Worm (Caenorhabditis elegans): Measurements from ENCODE around the gene K12H6.5.

The K12H6.5 gene

ce11 chrII:2783380-2783779 is 42.6 kb downstream of the K12H6.5 start:
- TF ChIP-seq somi-1 (GFP tag; optimal IDR thresholded peaks at IDR 0.05) (no peak), zfh-2 (GFP tag; conservative IDR thresholded peaks at IDR 0.05) (peak; percentile 73), egrh-3 (GFP tag; IDR thresholded peaks at IDR 0.05) (peak; percentile 63; the same call in 1 of the 2 replicates), hmg-20 (GFP tag; IDR thresholded peaks at IDR 0.05) (no peak), madf-10 (tag; optimal IDR thresholded peaks at IDR 0.05) (no peak), C17E4.6 (GFP tag; IDR thresholded peaks at IDR 0.05) (no peak), attf-6 (GFP tag; IDR thresholded peaks at IDR 0.05) (no peak), egl-18 (GFP tag; IDR thresholded peaks at IDR 0.05) (no peak), ztf-18 (tag; optimal IDR thresholded peaks at IDR 0.05) (no peak)

DNA sequence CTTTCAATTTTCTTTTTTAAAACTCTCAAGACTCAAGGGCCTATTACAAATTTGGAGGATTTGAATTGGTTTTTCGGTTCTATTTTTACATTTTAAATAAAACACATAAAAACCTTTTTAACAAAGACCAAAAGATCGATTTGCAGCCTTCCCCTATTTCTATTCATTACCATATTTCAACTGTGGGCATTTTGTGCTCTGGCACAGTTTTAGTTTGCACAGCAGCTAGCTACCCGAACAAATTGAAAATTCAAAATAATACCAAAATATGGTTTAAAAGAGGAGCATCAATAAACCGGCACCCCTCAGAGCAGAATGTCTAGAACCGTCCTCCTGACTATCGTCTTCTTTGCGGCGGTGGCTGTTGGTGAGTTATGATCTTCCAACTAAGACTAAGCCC is 44.6 kb downstream of the K12H6.5 start, which contains the start of gene F08D12.2:
Gene F08D12.2 (plus strand): TSS at position 301 of the 400 bp plus-strand sequence.
- TF ChIP-seq madf-3 (GFP tag; IDR thresholded peaks at IDR 0.05) (no peak), nfya-1 (tag; optimal IDR thresholded peaks at IDR 0.05; ENCODE audit: borderline replicate concordance, insufficient read depth) (no peak), egl-18 (GFP tag; IDR thresholded peaks at IDR 0.05) (no peak), K12H6.12 (tag; optimal IDR thresholded peaks at IDR 0.05) (no peak), die-1 (tag; optimal IDR thresholded peaks at IDR 0.05) (no peak), hmg-20 (GFP tag; IDR thresholded peaks at IDR 0.05) (no peak), ceh-40 (GFP tag; IDR thresholded peaks at IDR 0.05) (no peak), lsy-27 (tag; optimal IDR thresholded peaks at IDR 0.05; ENCODE audit: borderline replicate concordance, insufficient read depth) (no peak), nfyb-1 (GFP tag; IDR thresholded peaks at IDR 0.05) (no peak), rpc-1 (optimal IDR thresholded peaks at IDR 0.05) (no peak), rpc-1 (tag; optimal IDR thresholded peaks at IDR 0.05) (no peak), ztf-6 (GFP tag; IDR thresholded peaks at IDR 0.05) (no peak), egl-44 (GFP tag; IDR thresholded peaks at IDR 0.05) (no peak), F33H1.4 (GFP tag; IDR thresholded peaks at IDR 0.05) (no peak), hsf-1 (GFP tag; IDR thresholded peaks at IDR 0.05) (no peak), ZK185.1 (tag; optimal IDR thresholded peaks at IDR 0.05; ENCODE audit: poor library complexity, severe bottlenecking) (no peak), attf-5 (GFP tag; optimal IDR thresholded peaks at IDR 0.05) (no peak)

ce11 chrII:2780804-2781203 is 45.2 kb downstream of the K12H6.5 start:
- peak; percentile 50 for TF ChIP-seq zfh-2 (GFP tag; conservative IDR thresholded peaks at IDR 0.05)
- no peak for TF ChIP-seq sptf-2 (GFP tag; optimal IDR thresholded peaks at IDR 0.05)

DNA sequence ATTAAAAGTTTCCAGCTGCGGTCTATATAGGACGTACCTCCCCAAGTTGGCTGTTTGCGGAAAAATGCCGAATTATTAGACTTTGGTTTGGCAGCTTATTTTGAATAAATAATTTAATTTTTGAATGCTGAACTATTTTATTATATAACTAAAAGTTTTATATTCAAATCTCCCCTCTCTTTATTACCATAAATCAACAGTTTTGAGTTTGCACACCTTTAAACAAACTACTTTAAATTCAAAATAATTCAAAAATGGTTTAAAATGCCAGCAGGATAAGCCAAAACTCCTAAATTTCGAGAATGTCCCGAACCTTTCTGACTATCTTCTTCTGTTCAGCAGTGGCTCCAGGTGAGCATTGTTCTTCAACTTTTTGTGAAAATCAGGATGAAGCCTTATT is 46.7 kb downstream of the K12H6.5 start, which contains the start of gene F08D12.3:
Gene F08D12.3 (plus strand): TSS at position 301 of the 400 bp plus-strand sequence.
- no peak for TF ChIP-seq F52B5.7 (tag; optimal IDR thresholded peaks at IDR 0.05)
- no peak for TF ChIP-seq nfya-2 (GFP tag; IDR thresholded peaks at IDR 0.05)
- TF ChIP-seq tbx-9 (tag; optimal IDR thresholded peaks at IDR 0.05; ENCODE audit: borderline replicate concordance), result no peak
- no peak for TF ChIP-seq sdz-38 (tag; optimal IDR thresholded peaks at IDR 0.05)
- TF ChIP-seq madf-8 (GFP tag; conservative IDR thresholded peaks at IDR 0.05), result no peak
- no peak for TF ChIP-seq rpc-1 (optimal IDR thresholded peaks at IDR 0.05)
- no peak for TF ChIP-seq rpc-1 (tag; optimal IDR thresholded peaks at IDR 0.05)
- no peak for TF ChIP-seq D2030.7 (GFP tag; IDR thresholded peaks at IDR 0.05)
- TF ChIP-seq attf-5 (GFP tag; optimal IDR thresholded peaks at IDR 0.05), result no peak
- no peak for TF ChIP-seq egrh-3 (GFP tag; IDR thresholded peaks at IDR 0.05)
- no peak for TF ChIP-seq nhr-120 (GFP tag; IDR thresholded peaks at IDR 0.05)
- no peak for TF ChIP-seq Y95B8A.8 (GFP tag; IDR thresholded peaks at IDR 0.05)
- no peak for TF ChIP-seq nhr-179 (tag; optimal IDR thresholded peaks at IDR 0.05)
- no peak for TF ChIP-seq Y79H2A.3 (GFP tag; conservative IDR thresholded peaks at IDR 0.05)
- no peak for TF ChIP-seq nfya-1 (tag; optimal IDR thresholded peaks at IDR 0.05; ENCODE audit: borderline replicate concordance, insufficient read depth)
- TF ChIP-seq die-1 (tag; optimal IDR thresholded peaks at IDR 0.05), result no peak

Data from whole organism, young adult.